Worm (Caenorhabditis elegans) whole organism, L4/young adult: Measurements from ENCODE around the gene far-1.

Experiments used
- dao-5 ChIP-seq: sonication (generic microtip); optimal IDR thresholded peaks from 2 replicates; lab custom pipeline; 2016; ENCODE audit warnings: missing genotype, missing genetic modification characterization, moderate library complexity, missing compliant biosample characterization
- him-1 ChIP-seq: sonication (generic microtip); optimal IDR thresholded peaks from 2 replicates; lab custom pipeline; 2016; ENCODE audit warnings: missing genotype, missing genetic modification reagents, missing genetic modification characterization, missing compliant biosample characterization

- TF ChIP-seq dao-5 (tag; lab: Kevin White, UChicago): no peak
- no peak for TF ChIP-seq him-1
Measured at ce11 chrIII:9112479-9112878, 31.5 kb upstream of the far-1 start.
